Worm (Caenorhabditis elegans) whole organism, young adult: ENCODE data around the gene try-5.

Experiments used
- ama-1 ChIP-seq, 3 experiments: fragments of 150-350 bp in 1 of 3; sonication (generic microtip) in 2 of 3; optimal IDR thresholded peaks; 2 replicates each; lab custom pipeline; 2014 to 2018; ENCODE audit warnings: missing biosample characterization in 2 of 3, missing genetic modification characterization in 2 of 3, missing genetic modification reagents in 2 of 3
- hlh-12 ChIP-seq: sonication (generic microtip); optimal IDR thresholded peaks from 2 replicates; lab custom pipeline; 2016; ENCODE audit warnings: missing genetic modification characterization, missing compliant biosample characterization
- hsf-1 ChIP-seq: fragments of 200-800 bp; sonication (Bioruptor generic); IDR thresholded peaks from 2 replicates; pipeline ENCODE4 v1.3.6; 2022; ENCODE audit warnings: missing genetic modification reagents, missing genetic modification characterization, missing compliant biosample characterization
- let-526 ChIP-seq: fragments of 200-800 bp; sonication (Bioruptor generic); IDR thresholded peaks from 2 replicates; pipeline ENCODE4 v1.3.6; 2022; ENCODE audit warnings: missing genetic modification reagents, missing genetic modification characterization, missing compliant biosample characterization
- pha-4 ChIP-seq: fragments of 150-350 bp; sonication (generic microtip); optimal IDR thresholded peaks from 2 replicates; lab custom pipeline; 2014; ENCODE audit warnings: missing biosample characterization, missing genetic modification reagents, missing genetic modification characterization
- snpc-1.1 ChIP-seq: sonication (generic microtip); optimal IDR thresholded peaks from 2 replicates; lab custom pipeline; 2017; ENCODE audit warnings: missing genetic modification characterization, mild to moderate bottlenecking, missing compliant biosample characterization, antibody characterized with exemption, moderate library complexity, missing genotype, missing genetic modification reagents; ENCODE audit not compliant: insufficient read depth
- snpc-4 ChIP-seq, 5 experiments: fragments of 150-350 bp in 1 of 5; sonication (generic microtip) in 4 of 5; optimal IDR thresholded peaks; 2 replicates each; lab custom pipeline; 2014 to 2018; ENCODE audit warnings: missing genetic modification characterization in 5 of 5, missing biosample characterization in 3 of 5, antibody characterized with exemption in 2 of 5, mild to moderate bottlenecking in 2 of 5, missing compliant biosample characterization in 2 of 5, missing genotype in 2 of 5, moderate library complexity in 2 of 5, missing genetic modification reagents in 1 of 5
- tbp1 ChIP-seq: fragments of 200-800 bp; sonication (Bioruptor generic); optimal IDR thresholded peaks from 2 replicates; lab custom pipeline; 2018; ENCODE audit warnings: mild to moderate bottlenecking, missing genetic modification characterization, missing compliant biosample characterization
- ztf-25 ChIP-seq: fragments of 200-800 bp; sonication (Bioruptor generic); IDR thresholded peaks from 2 replicates; pipeline ENCODE4 v1.3.6; 2022; ENCODE audit warnings: missing genetic modification reagents, missing genetic modification characterization, missing compliant biosample characterization

- TF ChIP-seq let-526 (GFP tag; lab: Robert Waterston, UW) (no peak), tbp1 (GFP tag; lab: Kevin White, UChicago) (no peak), hsf-1 (GFP tag; lab: Robert Waterston, UW) (no peak), snpc-1.1 (tag; lab: Kevin White, UChicago) (no peak), ztf-25 (no peak), snpc-4 (GFP tag; optimal IDR thresholded peaks at IDR 0.05; lab: Kevin White, UChicago) (no peak), snpc-4 (tag; optimal IDR thresholded peaks at IDR 0.05; lab: Kevin White, UChicago) (no peak), hlh-12 (tag; lab: Kevin White, UChicago) (no peak), ama-1 (optimal IDR thresholded peaks at IDR 0.05; lab: Kevin White, UChicago) (no peak), ama-1 (GFP tag; optimal IDR thresholded peaks at IDR 0.05; lab: Kevin White, UChicago) (no peak), pha-4 (tag; lab: Kevin White, UChicago) (no peak)
Observed at ce11 chrV:9316970-9317369, 29.9 kb upstream of the try-5 start.
